Fruit fly (Drosophila melanogaster): ENCODE data around the gene SWIP.

dm6 chrX:16277878-16278506, 35.5 kb upstream of the SWIP start, which contains the start of gene eas:
- TF ChIP-seq Ets98B (GFP tag; IDR thresholded peaks at IDR 0.05), result no peak; the same call in 1 of the 2 replicates
- TF ChIP-seq CG10348 (GFP tag; IDR thresholded peaks at IDR 0.05), result no peak
- TF ChIP-seq Snoo (tag; optimal IDR thresholded peaks at IDR 0.05), result no peak
- TF ChIP-seq CG8301 (tag; optimal IDR thresholded peaks at IDR 0.05), result no peak
- TF ChIP-seq CG9948 (tag; optimal IDR thresholded peaks at IDR 0.05), result no peak
- no peak for TF ChIP-seq CG15710 (tag; optimal IDR thresholded peaks at IDR 0.05)
- TF ChIP-seq fd96Ca (GFP tag; IDR thresholded peaks at IDR 0.05), result 0 out of 3 replicates have a peak, but pooled peaks have one; percentile 36
- no peak for TF ChIP-seq EcR (GFP tag; optimal IDR thresholded peaks at IDR 0.05)
- 0 out of 3 replicates have a peak, but pooled peaks have one; percentile 15 for TF ChIP-seq CG4496 (GFP tag; IDR thresholded peaks at IDR 0.05)
- no peak for TF ChIP-seq CG32121 (GFP tag; IDR thresholded peaks at IDR 0.05)
- TF ChIP-seq D1 (tag; optimal IDR thresholded peaks at IDR 0.05), result no peak
- TF ChIP-seq rn (GFP tag; IDR thresholded peaks at IDR 0.05), result no peak

All from whole organism, pupa.